Worm (Caenorhabditis elegans) whole organism, L1 larva: Measurements from ENCODE around the gene bgal-1.

ENCODE experiments used
- C04F5.9 ChIP-seq: sonication (generic microtip); optimal IDR thresholded peaks from 2 replicates; lab custom pipeline; 2016; ENCODE audit warnings: missing genetic modification characterization, missing compliant biosample characterization
- C34B4.2 ChIP-seq: sonication (generic microtip); optimal IDR thresholded peaks from 2 replicates; lab custom pipeline; 2017; ENCODE audit warnings: mild to moderate bottlenecking, missing genetic modification characterization, missing compliant biosample characterization
- F16B12.6 ChIP-seq: fragments of 150-350 bp; optimal IDR thresholded peaks from 2 replicates; lab custom pipeline; 2014; ENCODE audit warnings: missing biosample characterization, missing genetic modification characterization
- Y116A8C.19 ChIP-seq: sonication (generic microtip); optimal IDR thresholded peaks from 2 replicates; lab custom pipeline; 2016; ENCODE audit warnings: missing compliant biosample characterization, missing genetic modification characterization, borderline replicate concordance
- alr-1 ChIP-seq: fragments of 200-800 bp; sonication (Bioruptor generic); optimal IDR thresholded peaks from 2 replicates; lab custom pipeline; 2018; ENCODE audit warnings: borderline replicate concordance, mild to moderate bottlenecking, missing genetic modification characterization, missing compliant biosample characterization
- aly-2 ChIP-seq: fragments of 150-350 bp; optimal IDR thresholded peaks from 2 replicates; lab custom pipeline; 2014; ENCODE audit warnings: missing biosample characterization, missing genetic modification characterization
- ceh-88 ChIP-seq: fragments of 200-800 bp; sonication (Bioruptor generic); IDR thresholded peaks from 2 replicates; pipeline ENCODE4 v1.3.6; 2022; ENCODE audit warnings: missing genetic modification characterization, missing compliant biosample characterization
- egl-13 ChIP-seq: sonication (generic microtip); optimal IDR thresholded peaks from 2 replicates; lab custom pipeline; 2016; ENCODE audit warnings: missing genotype, missing genetic modification reagents, missing genetic modification characterization, missing compliant biosample characterization
- egl-27 ChIP-seq, 2 experiments: fragments of 150-350 bp in 1 of 2; sonication (generic microtip); optimal IDR thresholded peaks; 3 replicates each; lab custom pipeline; 2017 to 2018; ENCODE audit warnings: missing biosample characterization in 2 of 2, missing genetic modification characterization in 2 of 2, missing genetic modification reagents in 2 of 2
- elt-2 ChIP-seq: sonication (generic microtip); optimal IDR thresholded peaks from 2 replicates; lab custom pipeline; 2016; ENCODE audit warnings: missing genetic modification characterization, mild to moderate bottlenecking, inconsistent platforms, missing compliant biosample characterization, missing genetic modification reagents
- elt-3 ChIP-seq, 6 experiments: fragments of 150-350 bp in 1 of 6; sonication (generic microtip); optimal IDR thresholded peaks; 2 replicates each; lab custom pipeline; 2017 to 2018; ENCODE audit warnings: missing biosample characterization in 6 of 6, missing genetic modification characterization in 6 of 6, inconsistent platforms in 1 of 6
- fkh-8 ChIP-seq: sonication (generic microtip); optimal IDR thresholded peaks from 2 replicates; lab custom pipeline; 2016; ENCODE audit warnings: mild to moderate bottlenecking, missing genetic modification characterization, missing compliant biosample characterization
- hlh-17 ChIP-seq: fragments of 200-800 bp; sonication (Bioruptor generic); optimal IDR thresholded peaks from 2 replicates; lab custom pipeline; 2018; ENCODE audit warnings: missing genetic modification characterization, mild to moderate bottlenecking, missing compliant biosample characterization, moderate library complexity, borderline replicate concordance
- hlh-4 ChIP-seq: sonication (generic microtip); optimal IDR thresholded peaks from 2 replicates; lab custom pipeline; 2016; ENCODE audit warnings: mild to moderate bottlenecking, missing genetic modification characterization, missing compliant biosample characterization
- jun-1 ChIP-seq: fragments of 150-350 bp; optimal IDR thresholded peaks from 2 replicates; lab custom pipeline; 2014; ENCODE audit warnings: missing biosample characterization, missing genetic modification reagents, missing genetic modification characterization
- lin-13 ChIP-seq: fragments of 150-350 bp; optimal IDR thresholded peaks from 2 replicates; lab custom pipeline; 2014; ENCODE audit warnings: missing biosample characterization, missing genetic modification reagents, missing genetic modification characterization
- lin-14 ChIP-seq: fragments of 200-800 bp; sonication (Bioruptor generic); optimal IDR thresholded peaks from 2 replicates; lab custom pipeline; 2018; ENCODE audit warnings: mild to moderate bottlenecking, missing genetic modification characterization, moderate library complexity, missing compliant biosample characterization
- lin-35 ChIP-seq, 2 experiments: fragments of 150-350 bp; optimal IDR thresholded peaks; 2 replicates each; lab custom pipeline; 2014; ENCODE audit warnings: missing biosample characterization in 2 of 2, missing genetic modification characterization in 2 of 2, missing genetic modification reagents in 2 of 2
- lin-39 ChIP-seq: fragments of 150-350 bp; optimal IDR thresholded peaks from 2 replicates; lab custom pipeline; 2014; ENCODE audit warnings: missing biosample characterization, missing genetic modification reagents, missing genetic modification characterization
- mab-9 ChIP-seq: fragments of 200-800 bp; sonication (Bioruptor generic); IDR thresholded peaks from 2 replicates; pipeline ENCODE4 v1.3.6; 2022; ENCODE audit warnings: missing genetic modification reagents, missing genetic modification characterization, missing compliant biosample characterization
- mdl-1 ChIP-seq, 2 experiments: fragments of 150-350 bp; optimal IDR thresholded peaks; 2 replicates each; lab custom pipeline; 2014 to 2017; ENCODE audit warnings: missing biosample characterization in 2 of 2, missing genetic modification characterization in 2 of 2, inconsistent platforms in 1 of 2
- nhr-12 ChIP-seq: sonication (generic microtip); optimal IDR thresholded peaks from 2 replicates; lab custom pipeline; 2017; ENCODE audit warnings: missing biosample characterization, missing genetic modification characterization
- nhr-19 ChIP-seq: fragments of 200-800 bp; sonication (Bioruptor generic); conservative IDR thresholded peaks from 2 replicates; pipeline ENCODE4 v1.3.6; 2022; ENCODE audit warnings: missing genetic modification characterization, missing compliant biosample characterization
- nhr-47 ChIP-seq: sonication (generic microtip); optimal IDR thresholded peaks from 2 replicates; lab custom pipeline; 2016; ENCODE audit warnings: mild to moderate bottlenecking, missing genetic modification characterization, moderate library complexity, missing compliant biosample characterization
- nhr-71 ChIP-seq: sonication (generic microtip); optimal IDR thresholded peaks from 2 replicates; lab custom pipeline; 2016; ENCODE audit warnings: mild to moderate bottlenecking, missing genetic modification characterization, moderate library complexity, missing compliant biosample characterization
- nhr-77 ChIP-seq: fragments of 150-350 bp; optimal IDR thresholded peaks from 2 replicates; lab custom pipeline; 2014; ENCODE audit warnings: missing biosample characterization, missing genetic modification characterization
- nhr-84 ChIP-seq: sonication (generic microtip); optimal IDR thresholded peaks from 2 replicates; lab custom pipeline; 2017; ENCODE audit warnings: missing biosample characterization, missing genetic modification characterization
- nhr-85 ChIP-seq: sonication (generic microtip); peaks from one replicate; lab custom pipeline; 2016; ENCODE audit warnings: missing genetic modification characterization, inconsistent platforms, missing compliant biosample characterization
- pag-3 ChIP-seq: sonication (generic microtip); optimal IDR thresholded peaks from 2 replicates; lab custom pipeline; 2017; ENCODE audit warnings: missing genetic modification characterization, mild to moderate bottlenecking, missing compliant biosample characterization, antibody characterized with exemption, borderline replicate concordance; ENCODE audit not compliant: insufficient read depth
- pqm-1 ChIP-seq: sonication (generic microtip); optimal IDR thresholded peaks from 3 replicates; lab custom pipeline; 2017; ENCODE audit warnings: missing biosample characterization, missing genetic modification characterization
- rnt-1 ChIP-seq: sonication (generic microtip); optimal IDR thresholded peaks from 2 replicates; lab custom pipeline; 2016; ENCODE audit warnings: mild to moderate bottlenecking, missing genetic modification characterization, moderate library complexity, missing compliant biosample characterization
- skn-1 ChIP-seq: fragments of 150-350 bp; optimal IDR thresholded peaks from 2 replicates; lab custom pipeline; 2014; ENCODE audit warnings: missing biosample characterization, missing genetic modification characterization
- snpc-4 ChIP-seq: fragments of 150-350 bp; optimal IDR thresholded peaks from 2 replicates; lab custom pipeline; 2014; ENCODE audit warnings: missing biosample characterization, missing genetic modification characterization
- snu-23 ChIP-seq: sonication (generic microtip); optimal IDR thresholded peaks from 2 replicates; lab custom pipeline; 2016; ENCODE audit warnings: missing genetic modification characterization, missing compliant biosample characterization
- sox-4 ChIP-seq: sonication (generic microtip); optimal IDR thresholded peaks from 2 replicates; lab custom pipeline; 2016; ENCODE audit warnings: missing genetic modification characterization, missing compliant biosample characterization
- tbx-2 ChIP-seq: sonication (generic microtip); optimal IDR thresholded peaks from 2 replicates; lab custom pipeline; 2016; ENCODE audit warnings: missing genetic modification characterization, missing compliant biosample characterization
- unc-62 ChIP-seq: fragments of 150-350 bp; optimal IDR thresholded peaks from 2 replicates; lab custom pipeline; 2014; ENCODE audit warnings: missing biosample characterization, missing genetic modification reagents, missing genetic modification characterization
- unc-86 ChIP-seq: sonication (generic microtip); optimal IDR thresholded peaks from 2 replicates; lab custom pipeline; 2016; ENCODE audit warnings: missing genetic modification characterization, missing compliant biosample characterization
- zip-4 ChIP-seq: fragments of 200-800 bp; sonication (Bioruptor generic); optimal IDR thresholded peaks from 2 replicates; lab custom pipeline; 2018; ENCODE audit warnings: mild to moderate bottlenecking, missing genetic modification characterization, moderate library complexity, missing compliant biosample characterization
- ztf-11 ChIP-seq, 2 experiments: sonication (generic microtip); optimal IDR thresholded peaks; 2 replicates each; lab custom pipeline; 2016 to 2017; ENCODE audit warnings: missing genetic modification characterization in 2 of 2, missing biosample characterization in 1 of 2, missing compliant biosample characterization in 1 of 2
- ztf-4 ChIP-seq: fragments of 150-350 bp; optimal IDR thresholded peaks from 2 replicates; lab custom pipeline; 2014; ENCODE audit warnings: missing biosample characterization, missing genetic modification characterization

bgal-1 gene

DNA sequence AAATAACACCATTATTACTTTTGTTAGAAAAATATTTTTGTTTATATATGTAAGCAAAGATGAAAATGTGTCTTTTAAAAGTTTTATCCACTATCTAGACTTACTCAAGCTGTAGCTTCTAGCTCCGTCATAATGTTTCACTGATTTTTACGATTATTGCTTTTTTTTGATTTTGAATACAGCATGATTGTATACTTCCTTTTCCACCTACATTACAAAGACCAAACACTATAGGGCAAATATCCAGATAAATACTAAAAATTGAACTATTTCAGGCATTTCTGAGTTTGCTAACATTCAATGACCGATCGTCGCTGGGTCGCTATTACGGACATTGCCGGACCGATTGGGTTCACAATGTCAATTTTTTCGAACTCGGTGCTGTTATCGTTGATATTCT lies 40.9 kb upstream of the bgal-1 start, which contains the start of gene str-116:
Gene str-116 (plus strand): TSS at position 301 of the 400 bp plus-strand sequence.
- no peak for TF ChIP-seq alr-1
- TF ChIP-seq nhr-77 (tag; lab: Kevin White, UChicago), result no peak
- no peak for TF ChIP-seq F16B12.6 (tag; lab: Kevin White, UChicago)
- no peak for TF ChIP-seq C34B4.2 (tag; lab: Kevin White, UChicago)
- TF ChIP-seq Y116A8C.19, result no peak
- TF ChIP-seq C04F5.9 (tag; lab: Kevin White, UChicago), result no peak
- TF ChIP-seq unc-86 (tag; lab: Kevin White, UChicago), result no peak
- TF ChIP-seq nhr-85 (tag; lab: Kevin White, UChicago), result no peak
- no peak for TF ChIP-seq egl-27 (tag; optimal IDR thresholded peaks at IDR 0.05; lab: Kevin White, UChicago)
- TF ChIP-seq nhr-71 (tag; lab: Kevin White, UChicago), result no peak

DNA sequence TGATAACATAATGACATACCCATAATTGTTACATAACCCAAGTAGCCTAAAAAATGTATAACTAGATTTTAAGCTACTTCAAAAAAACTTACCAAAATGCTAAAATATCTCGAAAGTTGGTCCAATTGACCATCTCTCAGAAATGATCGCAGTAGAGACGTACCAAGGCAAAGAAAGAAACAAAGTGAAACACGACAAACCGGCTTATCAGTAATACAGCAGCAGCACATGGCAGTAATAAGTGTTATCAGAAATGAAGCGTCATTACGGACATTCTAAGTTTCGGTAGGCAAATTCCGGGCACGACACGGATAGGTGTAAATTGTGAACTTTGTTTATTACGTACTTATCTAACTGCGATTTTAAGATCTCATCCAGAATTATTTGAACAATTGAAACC lies 39.7 kb upstream of the bgal-1 start, which contains the start of gene cln-3.1:
Gene cln-3.1 (minus strand): TSS at position 171 of the 400 bp plus-strand sequence.
- TF ChIP-seq elt-2 (tag; lab: Kevin White, UChicago), result peak; percentile 56
- TF ChIP-seq hlh-17, result no peak

ce11 chrV:11263025-11263424 lies 37.2 kb upstream of the bgal-1 start, which contains the start of gene F07B10.4:
F07B10.4 (minus strand) TSS chrV:11263125.
- TF ChIP-seq fkh-8 (peak; percentile 11), unc-86 (tag; lab: Kevin White, UChicago) (no peak)

ce11 chrV:11260622-11261021 lies 34.8 kb upstream of the bgal-1 start, which contains the start of gene F07B10.7:
F07B10.7 (minus strand) TSS chrV:11260722.
- TF ChIP-seq ztf-11 (tag; optimal IDR thresholded peaks at IDR 0.05; lab: Kevin White, UChicago), result no peak
- TF ChIP-seq skn-1 (tag; lab: Kevin White, UChicago), result no peak

ce11 chrV:11258896-11259295 lies 33.1 kb upstream of the bgal-1 start, which contains the start of gene lgc-36:
lgc-36 (minus strand) TSS chrV:11258996.
- TF ChIP-seq lin-13 (GFP tag; lab: Kevin White, UChicago) (no peak), nhr-85 (tag; lab: Kevin White, UChicago) (no peak), unc-62 (no peak), egl-13 (tag; lab: Kevin White, UChicago) (no peak), pag-3 (no peak), lin-39 (tag; lab: Kevin White, UChicago) (no peak), zip-4 (no peak), sox-4 (tag; lab: Kevin White, UChicago) (no peak), F16B12.6 (tag; lab: Kevin White, UChicago) (no peak), nhr-19 (GFP tag; lab: Robert Waterston, UW) (no peak), rnt-1 (no peak), nhr-47 (tag; lab: Kevin White, UChicago) (no peak), Y116A8C.19 (no peak), ztf-4 (tag; lab: Kevin White, UChicago) (no peak), aly-2 (tag; lab: Kevin White, UChicago) (no peak), hlh-4 (tag; lab: Kevin White, UChicago) (no peak), nhr-12 (tag; lab: Kevin White, UChicago) (no peak), tbx-2 (tag; lab: Kevin White, UChicago) (no peak), jun-1 (tag; lab: Kevin White, UChicago) (no peak)

DNA sequence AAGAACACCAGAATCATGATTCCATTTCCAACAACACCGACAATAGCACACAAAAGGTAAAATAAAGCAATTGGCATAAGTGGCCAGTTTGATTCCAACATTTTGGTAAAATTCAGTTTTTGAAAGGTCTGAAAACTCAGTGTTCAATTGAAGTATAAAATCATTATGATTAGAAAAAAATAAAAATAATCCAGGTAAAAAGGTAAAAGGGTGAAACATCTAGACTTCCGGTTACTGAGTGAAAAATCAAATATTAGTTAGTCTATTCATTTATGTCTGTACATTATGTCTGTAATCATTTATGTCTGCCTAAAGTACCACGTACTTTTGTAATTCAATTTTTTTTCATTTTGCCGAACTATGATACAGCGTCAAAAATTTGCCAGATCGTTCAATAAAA lies 29.2 kb upstream of the bgal-1 start, which contains the start of gene srsx-31:
Gene srsx-31 (minus strand): TSS at position 101 of the 400 bp plus-strand sequence.
- TF ChIP-seq Y116A8C.19, result no peak
- TF ChIP-seq mab-9, result no peak
- TF ChIP-seq lin-14 (GFP tag; lab: Kevin White, UChicago), result no peak
- TF ChIP-seq mdl-1 (tag; optimal IDR thresholded peaks at IDR 0.05; lab: Kevin White, UChicago), result no peak
- no peak for TF ChIP-seq elt-3 (tag; optimal IDR thresholded peaks at IDR 0.05; lab: Kevin White, UChicago)
- no peak for TF ChIP-seq C04F5.9 (tag; lab: Kevin White, UChicago)
- TF ChIP-seq nhr-47 (tag; lab: Kevin White, UChicago), result no peak
- TF ChIP-seq pqm-1 (tag; lab: Kevin White, UChicago), result no peak
- TF ChIP-seq nhr-84 (tag; lab: Kevin White, UChicago), result no peak
- TF ChIP-seq lin-39 (tag; lab: Kevin White, UChicago), result no peak
- no peak for TF ChIP-seq nhr-12 (tag; lab: Kevin White, UChicago)
- no peak for TF ChIP-seq ceh-88 (GFP tag; lab: Robert Waterston, UW)
- no peak for TF ChIP-seq snpc-4 (tag; lab: Kevin White, UChicago)
- no peak for TF ChIP-seq snu-23 (GFP tag; lab: Kevin White, UChicago)
- no peak for TF ChIP-seq lin-35 (GFP tag; optimal IDR thresholded peaks at IDR 0.05; lab: Kevin White, UChicago)
